Worm (Caenorhabditis elegans): Measurements from ENCODE around the gene clec-262.
"Not testable (repeated sequence)": the region's sequence is repeated elsewhere in the genome, so short reads cannot be mapped to it uniquely, and the experiment has no call there.

The clec-262 gene

DNA sequence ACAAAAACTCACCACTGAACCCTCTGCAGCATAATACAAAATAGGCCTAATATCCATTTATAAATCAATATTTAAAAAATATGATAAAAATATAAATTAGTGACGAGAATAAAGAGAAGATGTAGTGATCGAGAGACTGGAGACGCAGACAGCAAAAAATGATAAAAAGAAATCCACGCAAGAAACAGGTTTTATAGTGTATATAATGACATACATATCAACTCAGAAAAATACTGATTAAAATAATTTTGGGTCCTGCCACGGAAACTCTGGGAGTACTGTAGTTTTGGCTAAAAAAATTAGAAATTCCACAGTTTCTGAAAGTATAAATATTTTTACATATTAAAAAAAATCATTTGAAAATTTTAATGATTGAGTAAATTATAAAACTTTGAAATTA is 22.3 kb upstream of the clec-262 start, which contains the start of gene mlt-4:
Gene mlt-4, minus strand, starts transcription at position 101 of the 400 bp plus-strand sequence.
- TF ChIP-seq F13C5.2 (tag; optimal IDR thresholded peaks at IDR 0.05), result no peak
- TF ChIP-seq flt-1 (GFP tag; IDR thresholded peaks at IDR 0.05), result no peak

DNA sequence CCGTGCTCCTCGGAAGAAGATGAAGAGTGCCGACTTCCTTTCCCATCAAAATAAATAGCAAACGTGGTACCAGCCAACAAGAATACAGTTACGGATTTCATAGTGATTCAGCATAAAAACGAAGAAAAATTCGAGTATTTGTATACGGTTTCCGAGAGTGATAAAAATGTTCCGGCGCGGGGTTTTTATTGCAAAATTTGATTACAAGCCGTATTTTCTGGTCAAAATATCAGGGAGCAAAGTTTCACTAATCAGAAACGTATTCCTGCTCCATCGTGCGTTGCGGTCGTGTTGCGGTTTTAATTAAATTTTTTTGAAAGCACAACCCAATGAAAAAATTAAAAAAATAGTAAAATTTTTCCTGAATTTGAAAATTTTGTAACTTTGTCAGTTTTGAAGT is 17.2 kb upstream of the clec-262 start, which contains the start of gene clec-261:
Gene clec-261, minus strand, starts transcription at position 101 of the 400 bp plus-strand sequence.
- TF ChIP-seq tra-4 (tag; optimal IDR thresholded peaks at IDR 0.05), result no peak
- no peak for TF ChIP-seq flt-1 (GFP tag; IDR thresholded peaks at IDR 0.05)
- no peak for TF ChIP-seq aly-1 (tag; optimal IDR thresholded peaks at IDR 0.05)
- TF ChIP-seq ama-1 (optimal IDR thresholded peaks at IDR 0.05), result no peak
- TF ChIP-seq ceh-36 (tag; optimal IDR thresholded peaks at IDR 0.05), result no peak
- no peak for TF ChIP-seq B0310.2 (tag; optimal IDR thresholded peaks at IDR 0.05)
- no peak for TF ChIP-seq hmbx-1 (tag; optimal IDR thresholded peaks at IDR 0.05)
- no peak for TF ChIP-seq scrt-1 (GFP tag; IDR thresholded peaks at IDR 0.05)
- TF ChIP-seq ets-7 (tag; optimal IDR thresholded peaks at IDR 0.05), result no peak
- TF ChIP-seq ceh-13 (GFP tag; optimal IDR thresholded peaks at IDR 0.05), result no peak
- TF ChIP-seq tbx-37 (GFP tag; conservative IDR thresholded peaks at IDR 0.05), result no peak
- no peak for TF ChIP-seq hmg-4 (GFP tag; optimal IDR thresholded peaks at IDR 0.05)
- TF ChIP-seq sea-1 (GFP tag; conservative IDR thresholded peaks at IDR 0.05), result no peak
- no peak for TF ChIP-seq tbx-11 (GFP tag; IDR thresholded peaks at IDR 0.05)
- TF ChIP-seq hnd-1 (tag; optimal IDR thresholded peaks at IDR 0.05), result no peak
- no peak for TF ChIP-seq pes-1 (GFP tag; IDR thresholded peaks at IDR 0.05)

DNA sequence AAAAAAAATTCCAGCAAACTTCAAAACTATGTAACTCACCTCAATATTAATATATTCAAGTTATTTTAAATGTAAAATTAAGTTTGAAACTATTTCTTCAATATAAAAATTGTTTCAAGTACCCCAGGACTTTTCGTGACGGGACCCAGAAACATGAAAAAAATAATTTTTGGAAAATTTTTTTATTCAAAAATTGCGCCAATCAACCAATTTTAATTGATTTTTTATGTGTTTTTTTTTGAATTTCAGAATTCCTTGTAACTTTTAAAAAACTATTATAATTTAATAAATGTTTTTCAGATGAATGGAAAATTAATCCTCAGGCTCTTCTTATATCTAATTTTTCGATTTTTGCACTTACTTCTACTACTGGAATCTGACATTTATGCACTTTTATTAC is 14.0 kb upstream of the clec-262 start, which contains the start of gene ZC15.5:
Gene ZC15.5, plus strand, starts transcription at position 301 of the 400 bp plus-strand sequence.
- TF ChIP-seq hmbx-1 (tag; optimal IDR thresholded peaks at IDR 0.05), result no peak
- TF ChIP-seq hnd-1 (tag; optimal IDR thresholded peaks at IDR 0.05), result no peak
- TF ChIP-seq ets-7 (tag; optimal IDR thresholded peaks at IDR 0.05), result no peak
- TF ChIP-seq tra-4 (tag; optimal IDR thresholded peaks at IDR 0.05), result no peak
- TF ChIP-seq tbx-37 (GFP tag; conservative IDR thresholded peaks at IDR 0.05), result no peak
- TF ChIP-seq tbx-11 (GFP tag; IDR thresholded peaks at IDR 0.05), result no peak
- no peak for TF ChIP-seq aly-1 (tag; optimal IDR thresholded peaks at IDR 0.05)
- TF ChIP-seq flt-1 (GFP tag; IDR thresholded peaks at IDR 0.05), result no peak
- no peak for TF ChIP-seq ceh-13 (GFP tag; optimal IDR thresholded peaks at IDR 0.05)
- TF ChIP-seq sea-1 (GFP tag; conservative IDR thresholded peaks at IDR 0.05), result no peak
- no peak for TF ChIP-seq scrt-1 (GFP tag; IDR thresholded peaks at IDR 0.05)
- TF ChIP-seq ama-1 (optimal IDR thresholded peaks at IDR 0.05), result no peak
- TF ChIP-seq F13C5.2 (tag; optimal IDR thresholded peaks at IDR 0.05), result no peak
- TF ChIP-seq hmg-4 (GFP tag; optimal IDR thresholded peaks at IDR 0.05), result no peak

DNA sequence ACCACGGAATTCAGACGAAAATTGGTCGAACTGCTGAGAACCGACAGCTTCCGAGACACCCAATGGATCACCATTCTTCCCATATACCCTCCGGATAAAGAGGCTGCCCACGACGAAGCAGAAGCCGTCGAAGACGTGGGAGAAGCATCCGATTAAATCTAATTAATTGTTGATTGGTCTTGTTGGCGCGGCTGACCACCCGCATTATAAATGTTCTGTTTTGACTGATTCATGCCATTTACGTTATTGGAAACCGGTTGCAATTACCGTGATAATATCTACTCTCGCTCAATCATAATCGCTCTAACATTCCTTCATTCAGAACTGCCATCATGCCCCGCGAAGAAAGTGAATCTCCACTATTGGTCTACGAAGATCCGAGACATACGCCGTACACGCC is 8.3 kb upstream of the clec-262 start, which contains the start of gene ZC15.3:
Gene ZC15.3, plus strand, starts transcription at position 301 of the 400 bp plus-strand sequence.
- TF ChIP-seq ceh-13 (GFP tag; optimal IDR thresholded peaks at IDR 0.05); sea-1 (GFP tag; conservative IDR thresholded peaks at IDR 0.05); pes-1 (GFP tag; IDR thresholded peaks at IDR 0.05): not testable (repeated sequence)

DNA sequence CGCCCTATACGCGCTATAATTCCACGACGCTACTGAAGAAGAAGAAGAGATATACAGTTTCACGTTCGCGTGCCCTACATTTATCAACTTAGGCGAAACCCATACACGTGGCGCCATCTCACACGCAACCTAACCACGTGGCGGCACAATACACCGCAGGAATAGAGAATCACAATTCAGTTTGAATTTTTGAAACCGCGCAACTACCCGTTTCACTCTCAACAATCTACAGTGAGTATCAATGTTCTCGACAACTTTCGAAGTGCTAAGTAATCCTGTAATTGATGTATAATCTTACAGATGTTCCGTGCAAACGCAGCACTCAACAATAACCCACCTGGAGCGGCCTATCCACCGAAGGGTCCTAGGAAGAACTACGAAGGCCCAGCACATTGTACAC is 5.8 kb upstream of the clec-262 start, which contains the start of gene ZC15.1:
Gene ZC15.1, plus strand, starts transcription at position 301 of the 400 bp plus-strand sequence.
- TF ChIP-seq tra-4 (tag; optimal IDR thresholded peaks at IDR 0.05) (no peak), B0310.2 (tag; optimal IDR thresholded peaks at IDR 0.05) (no peak)

DNA sequence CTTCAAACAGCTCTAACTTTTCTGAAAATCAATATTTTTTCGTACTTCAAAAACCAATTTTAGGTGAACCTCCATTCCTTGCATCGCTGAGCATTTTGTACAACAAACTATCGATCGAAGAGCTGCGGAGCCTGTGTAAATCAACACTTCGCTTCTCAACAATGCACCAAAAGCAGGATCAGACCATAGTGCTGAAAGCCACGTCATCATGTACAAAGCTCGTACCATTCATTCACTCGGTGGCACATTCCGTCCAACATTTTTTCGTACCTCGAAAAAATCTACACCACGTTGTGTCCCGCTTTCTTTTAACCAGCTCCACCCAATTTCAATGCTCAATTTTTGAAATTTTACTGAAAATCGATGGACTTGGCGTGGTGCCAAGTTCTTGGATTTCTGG is 1.0 kb upstream of the clec-262 start, which contains the start of gene ZC15.10:
Gene ZC15.10, plus strand, starts transcription at position 162 of the 400 bp plus-strand sequence.
- TF ChIP-seq ets-7 (tag; optimal IDR thresholded peaks at IDR 0.05) (no peak), sea-1 (GFP tag; conservative IDR thresholded peaks at IDR 0.05) (no peak), tra-4 (tag; optimal IDR thresholded peaks at IDR 0.05) (no peak), scrt-1 (GFP tag; IDR thresholded peaks at IDR 0.05) (no peak), hmbx-1 (tag; optimal IDR thresholded peaks at IDR 0.05) (no peak), ama-1 (optimal IDR thresholded peaks at IDR 0.05) (no peak), ceh-36 (tag; optimal IDR thresholded peaks at IDR 0.05) (no peak), tbx-37 (GFP tag; conservative IDR thresholded peaks at IDR 0.05) (no peak), ceh-13 (GFP tag; optimal IDR thresholded peaks at IDR 0.05) (no peak), aly-1 (tag; optimal IDR thresholded peaks at IDR 0.05) (no peak), B0310.2 (tag; optimal IDR thresholded peaks at IDR 0.05) (no peak)

ce11 chrV:20317442-20317841 is 5.8 kb downstream of the clec-262 start, which contains the start of gene Y113G7C.1:
TSS of gene Y113G7C.1 (plus strand) at chrV:20317742.
- TF ChIP-seq ceh-36 (tag; optimal IDR thresholded peaks at IDR 0.05) (no peak), pes-1 (GFP tag; IDR thresholded peaks at IDR 0.05) (no peak), hnd-1 (tag; optimal IDR thresholded peaks at IDR 0.05) (no peak), scrt-1 (GFP tag; IDR thresholded peaks at IDR 0.05) (no peak), hmbx-1 (tag; optimal IDR thresholded peaks at IDR 0.05) (no peak), tra-4 (tag; optimal IDR thresholded peaks at IDR 0.05) (no peak), ets-7 (tag; optimal IDR thresholded peaks at IDR 0.05) (no peak), flt-1 (GFP tag; IDR thresholded peaks at IDR 0.05) (no peak)

DNA sequence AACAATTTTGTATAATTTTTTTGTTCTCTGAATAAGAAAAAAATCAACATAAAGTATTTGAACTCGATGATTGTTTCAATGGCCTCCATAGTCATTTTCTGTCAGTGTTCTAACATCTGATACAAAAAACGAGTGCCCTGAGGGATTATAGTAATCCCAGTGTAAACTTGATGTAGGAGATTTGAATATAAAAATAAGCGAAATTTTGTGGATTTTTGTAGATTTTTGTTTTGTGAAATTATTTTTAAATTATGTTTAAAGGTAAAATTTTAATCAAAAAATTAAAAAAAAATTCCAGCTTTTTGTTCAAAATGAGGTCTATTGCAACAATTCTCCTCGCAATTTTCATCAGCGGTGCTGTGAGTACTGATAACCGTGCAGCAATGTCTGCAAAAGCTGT is 13.8 kb downstream of the clec-262 start, which contains the start of gene Y38H6A.1:
Gene Y38H6A.1, plus strand, starts transcription at position 301 of the 400 bp plus-strand sequence.
- no peak for TF ChIP-seq tra-4 (tag; optimal IDR thresholded peaks at IDR 0.05)
- no peak for TF ChIP-seq ceh-13 (GFP tag; optimal IDR thresholded peaks at IDR 0.05)
- TF ChIP-seq aly-1 (tag; optimal IDR thresholded peaks at IDR 0.05), result no peak
- no peak for TF ChIP-seq ama-1 (optimal IDR thresholded peaks at IDR 0.05)
- TF ChIP-seq tbx-11 (GFP tag; IDR thresholded peaks at IDR 0.05), result no peak
- no peak for TF ChIP-seq F13C5.2 (tag; optimal IDR thresholded peaks at IDR 0.05)
- no peak for TF ChIP-seq scrt-1 (GFP tag; IDR thresholded peaks at IDR 0.05)
- TF ChIP-seq hnd-1 (tag; optimal IDR thresholded peaks at IDR 0.05), result no peak
- no peak for TF ChIP-seq tbx-37 (GFP tag; conservative IDR thresholded peaks at IDR 0.05)
- no peak for TF ChIP-seq ets-7 (tag; optimal IDR thresholded peaks at IDR 0.05)
- no peak for TF ChIP-seq ceh-36 (tag; optimal IDR thresholded peaks at IDR 0.05)
- TF ChIP-seq B0310.2 (tag; optimal IDR thresholded peaks at IDR 0.05), result no peak
- TF ChIP-seq pes-1 (GFP tag; IDR thresholded peaks at IDR 0.05), result no peak

Data from whole organism, early embryonic.